Worm (Caenorhabditis elegans) whole organism, young adult: ENCODE data around the gene msp-77.

ENCODE experiments used
- B0019.2 ChIP-seq: fragments of 200-800 bp; sonication (Bioruptor generic); conservative IDR thresholded peaks from 2 replicates; pipeline ENCODE4 v1.3.6; 2022; ENCODE audit warnings: missing genetic modification reagents, missing genetic modification characterization, missing compliant biosample characterization
- B0261.1 ChIP-seq: sonication (generic microtip); optimal IDR thresholded peaks from 2 replicates; lab custom pipeline; 2016; ENCODE audit warnings: mild to moderate bottlenecking, missing genetic modification characterization, moderate library complexity, missing compliant biosample characterization
- B0336.3 ChIP-seq: fragments of 200-800 bp; sonication (Bioruptor generic); IDR thresholded peaks from 2 replicates; pipeline ENCODE4 v1.3.6; 2022; ENCODE audit warnings: missing genetic modification characterization, missing compliant biosample characterization
- F39B2.1 ChIP-seq: fragments of 200-800 bp; sonication (Bioruptor generic); IDR thresholded peaks from 2 replicates; pipeline ENCODE4 v1.3.6; 2022; ENCODE audit warnings: missing genetic modification reagents, missing genetic modification characterization, missing compliant biosample characterization
- F52B5.7 ChIP-seq: sonication (generic microtip); optimal IDR thresholded peaks from 2 replicates; lab custom pipeline; 2016; ENCODE audit warnings: mild to moderate bottlenecking, missing genetic modification characterization, missing compliant biosample characterization
- F57A8.1 ChIP-seq: fragments of 200-800 bp; sonication (Bioruptor generic); optimal IDR thresholded peaks from 2 replicates; lab custom pipeline; 2018; ENCODE audit warnings: mild to moderate bottlenecking, missing genetic modification characterization, moderate library complexity, missing compliant biosample characterization
- Y53F4B.3 ChIP-seq: fragments of 200-800 bp; sonication (Bioruptor generic); IDR thresholded peaks from 2 replicates; pipeline ENCODE4 v1.3.6; 2022; ENCODE audit warnings: missing genetic modification reagents, missing genetic modification characterization, missing compliant biosample characterization
- Y67H2A.10 ChIP-seq: fragments of 200-800 bp; sonication (Bioruptor generic); conservative IDR thresholded peaks from 2 replicates; pipeline ENCODE4 v1.3.6; 2022; ENCODE audit warnings: missing genetic modification reagents, missing genetic modification characterization, missing compliant biosample characterization
- Y79H2A.3 ChIP-seq: fragments of 200-800 bp; sonication (Bioruptor generic); conservative IDR thresholded peaks from 2 replicates; pipeline ENCODE4 v1.3.6; 2022; ENCODE audit warnings: missing genetic modification reagents, missing genetic modification characterization, missing compliant biosample characterization
- attf-3 ChIP-seq: fragments of 200-800 bp; sonication (Bioruptor generic); conservative IDR thresholded peaks from 2 replicates; pipeline ENCODE4 v1.3.6; 2022; ENCODE audit warnings: missing genetic modification reagents, missing genetic modification characterization, missing compliant biosample characterization
- attf-5 ChIP-seq: fragments of 200-800 bp; sonication (Bioruptor generic); optimal IDR thresholded peaks from 2 replicates; lab custom pipeline; 2018; ENCODE audit warnings: mild to moderate bottlenecking, missing genetic modification characterization, missing compliant biosample characterization
- bed-2 ChIP-seq: fragments of 200-800 bp; sonication (Bioruptor generic); IDR thresholded peaks from 2 replicates; pipeline ENCODE4 v1.3.6; 2022; ENCODE audit warnings: missing genetic modification reagents, missing genetic modification characterization, missing compliant biosample characterization
- ceh-27 ChIP-seq: fragments of 200-800 bp; sonication (Bioruptor generic); optimal IDR thresholded peaks from 2 replicates; lab custom pipeline; 2018; ENCODE audit warnings: mild to moderate bottlenecking, missing genetic modification characterization, moderate library complexity, missing compliant biosample characterization
- ceh-40 ChIP-seq: fragments of 200-800 bp; sonication (Bioruptor generic); IDR thresholded peaks from 2 replicates; pipeline ENCODE4 v1.3.6; 2022; ENCODE audit warnings: missing genetic modification characterization, missing compliant biosample characterization
- dpff-1 ChIP-seq: sonication (generic microtip); optimal IDR thresholded peaks from 2 replicates; lab custom pipeline; 2017; ENCODE audit warnings: mild to moderate bottlenecking, missing genetic modification characterization, missing compliant biosample characterization
- fkh-3 ChIP-seq: sonication (generic microtip); optimal IDR thresholded peaks from 2 replicates; lab custom pipeline; 2016; ENCODE audit warnings: mild to moderate bottlenecking, missing genetic modification characterization, missing compliant biosample characterization
- hmg-1.2 ChIP-seq: fragments of 200-800 bp; sonication (Bioruptor generic); IDR thresholded peaks from 2 replicates; pipeline ENCODE4 v1.3.6; 2022; ENCODE audit warnings: missing genetic modification reagents, missing genetic modification characterization, missing compliant biosample characterization
- let-607 ChIP-seq, 2 experiments: fragments of 200-800 bp in 1 of 2; sonication (Bioruptor generic) in 1 of 2; sonication (generic microtip) in 1 of 2; optimal IDR thresholded peaks; 2 replicates each; lab custom pipeline; 2016 to 2018; ENCODE audit warnings: mild to moderate bottlenecking in 2 of 2, missing compliant biosample characterization in 2 of 2, missing genetic modification characterization in 2 of 2, moderate library complexity in 2 of 2, missing genotype in 1 of 2
- lin-26 ChIP-seq: fragments of 200-800 bp; sonication (Bioruptor generic); IDR thresholded peaks from 2 replicates; pipeline ENCODE4 v1.3.6; 2022; ENCODE audit warnings: missing genetic modification reagents, missing genetic modification characterization, missing compliant biosample characterization
- lir-1 ChIP-seq: fragments of 200-800 bp; sonication (Bioruptor generic); conservative IDR thresholded peaks from 2 replicates; pipeline ENCODE4 v1.3.6; 2022; ENCODE audit warnings: missing genetic modification reagents, missing genetic modification characterization, missing compliant biosample characterization
- mcd-1 ChIP-seq: fragments of 200-800 bp; sonication (Bioruptor generic); IDR thresholded peaks from 2 replicates; pipeline ENCODE4 v1.3.6; 2022; ENCODE audit warnings: missing genetic modification reagents, missing genetic modification characterization, missing compliant biosample characterization
- mes-4 ChIP-seq: sonication (generic microtip); optimal IDR thresholded peaks from 2 replicates; lab custom pipeline; 2016; ENCODE audit warnings: missing genotype, missing genetic modification characterization, missing compliant biosample characterization
- nhr-80 ChIP-seq: sonication (generic microtip); optimal IDR thresholded peaks from 2 replicates; lab custom pipeline; 2016; ENCODE audit warnings: missing genetic modification characterization, missing compliant biosample characterization
- nhr-90 ChIP-seq: sonication (generic microtip); optimal IDR thresholded peaks from 2 replicates; lab custom pipeline; 2016; ENCODE audit warnings: missing genotype, mild to moderate bottlenecking, missing genetic modification characterization, missing compliant biosample characterization
- rec-8 ChIP-seq, 2 experiments: sonication (generic microtip); optimal IDR thresholded peaks; 2 replicates each; lab custom pipeline; 2016; ENCODE audit warnings: mild to moderate bottlenecking in 2 of 2, missing genetic modification characterization in 2 of 2, missing genetic modification reagents in 2 of 2, missing genotype in 2 of 2, missing biosample characterization in 1 of 2, missing compliant biosample characterization in 1 of 2, moderate library complexity in 1 of 2
- sdz-38 ChIP-seq: sonication (generic microtip); optimal IDR thresholded peaks from 2 replicates; lab custom pipeline; 2016; ENCODE audit warnings: missing genotype, missing genetic modification characterization, missing compliant biosample characterization
- snpc-1.1 ChIP-seq: sonication (generic microtip); optimal IDR thresholded peaks from 2 replicates; lab custom pipeline; 2017; ENCODE audit warnings: missing genetic modification characterization, mild to moderate bottlenecking, missing compliant biosample characterization, antibody characterized with exemption, moderate library complexity, missing genotype, missing genetic modification reagents; ENCODE audit not compliant: insufficient read depth
- tbp1 ChIP-seq: fragments of 200-800 bp; sonication (Bioruptor generic); optimal IDR thresholded peaks from 2 replicates; lab custom pipeline; 2018; ENCODE audit warnings: mild to moderate bottlenecking, missing genetic modification characterization, missing compliant biosample characterization
- zfh-2 ChIP-seq: fragments of 200-800 bp; sonication (Bioruptor generic); conservative IDR thresholded peaks from 2 replicates; pipeline ENCODE4 v1.3.6; 2022; ENCODE audit warnings: missing genetic modification reagents, missing genetic modification characterization, missing compliant biosample characterization
- ztf-25 ChIP-seq: fragments of 200-800 bp; sonication (Bioruptor generic); IDR thresholded peaks from 2 replicates; pipeline ENCODE4 v1.3.6; 2022; ENCODE audit warnings: missing genetic modification reagents, missing genetic modification characterization, missing compliant biosample characterization
- ztf-6 ChIP-seq: fragments of 200-800 bp; sonication (Bioruptor generic); IDR thresholded peaks from 2 replicates; pipeline ENCODE4 v1.3.6; 2022; ENCODE audit warnings: missing genetic modification reagents, missing genetic modification characterization, missing compliant biosample characterization

msp-77 gene

ce11 chrIV:9899227-9899626 is 4.8 kb downstream of the msp-77 start:
- TF ChIP-seq attf-5 (GFP tag; lab: Kevin White, UChicago) = no peak
- TF ChIP-seq hmg-1.2 (GFP tag; lab: Robert Waterston, UW) = peak; percentile 94
- TF ChIP-seq fkh-3 (tag; lab: Kevin White, UChicago) = no peak
- TF ChIP-seq B0261.1 = no peak
- TF ChIP-seq mcd-1 (GFP tag; lab: Robert Waterston, UW) = peak; percentile 52
- TF ChIP-seq nhr-90 = no peak
- peak; percentile 78 to 85 for TF ChIP-seq let-607 (tag; optimal IDR thresholded peaks at IDR 0.05; lab: Kevin White, UChicago)
- no peak for TF ChIP-seq rec-8 (tag; optimal IDR thresholded peaks at IDR 0.05; lab: Kevin White, UChicago)
- no peak for TF ChIP-seq ceh-40 (GFP tag; lab: Robert Waterston, UW)

- TF ChIP-seq F52B5.7 (no peak), B0336.3 (GFP tag; lab: Robert Waterston, UW) (no peak), ceh-27 (no peak), snpc-1.1 (tag; lab: Kevin White, UChicago) (no peak)
Measured at ce11 chrIV:9903608-9904007, 9.2 kb downstream of the msp-77 start, which contains the start of gene best-13. TSS of gene best-13 (plus strand) at chrIV:9903908.

ce11 chrIV:9913064-9913463 is 18.6 kb downstream of the msp-77 start:
- no peak for TF ChIP-seq ztf-25 (GFP tag; lab: Robert Waterston, UW)
- TF ChIP-seq B0261.1 = no peak
- TF ChIP-seq ztf-6 = no peak
- no peak for TF ChIP-seq Y53F4B.3 (GFP tag; lab: Robert Waterston, UW)
- TF ChIP-seq, all 124 proteins: peak for 0

ce11 chrIV:9915128-9915527 is 20.7 kb downstream of the msp-77 start:
- peak; percentile 67 for TF ChIP-seq zfh-2 (GFP tag; lab: Robert Waterston, UW)
- TF ChIP-seq snpc-1.1 (tag; lab: Kevin White, UChicago) = no peak
- no peak for TF ChIP-seq nhr-80 (tag; lab: Kevin White, UChicago)
- TF ChIP-seq attf-3 (GFP tag; lab: Robert Waterston, UW) = no peak
- no peak for TF ChIP-seq F52B5.7
- TF ChIP-seq lin-26 (GFP tag; lab: Robert Waterston, UW) = no peak
- no peak for TF ChIP-seq dpff-1
- TF ChIP-seq F57A8.1 = no peak
- no peak for TF ChIP-seq bed-2 (GFP tag; lab: Robert Waterston, UW)

- no peak for TF ChIP-seq tbp1 (GFP tag; lab: Kevin White, UChicago)
- TF ChIP-seq Y67H2A.10 (GFP tag; lab: Robert Waterston, UW) = no peak
- no peak for TF ChIP-seq mes-4 (tag; lab: Kevin White, UChicago)
- TF ChIP-seq B0019.2 = no peak
- no peak for TF ChIP-seq F39B2.1 (GFP tag; lab: Robert Waterston, UW)
- no peak for TF ChIP-seq Y79H2A.3 (GFP tag; lab: Robert Waterston, UW)
- TF ChIP-seq mcd-1 (GFP tag; lab: Robert Waterston, UW) = no peak
- TF ChIP-seq lir-1 (GFP tag; lab: Robert Waterston, UW) = no peak
- TF ChIP-seq bed-2 (GFP tag; lab: Robert Waterston, UW) = no peak
- TF ChIP-seq sdz-38 (tag; lab: Kevin White, UChicago) = no peak
- no peak for TF ChIP-seq fkh-3 (tag; lab: Kevin White, UChicago)
Measured at ce11 chrIV:9916224-9916623, 21.8 kb downstream of the msp-77 start, which contains the start of gene bed-3. TSS of gene bed-3 (plus strand) at chrIV:9916524.
